Worm (Caenorhabditis elegans) whole organism, late embryonic: Measurements from ENCODE around the gene C14A6.7.
"Not testable (repeated sequence)": the region's sequence is repeated elsewhere in the genome, so short reads cannot be mapped to it uniquely, and the experiment has no call there.

Experiments used
- K02D7.2 ChIP-seq: sonication (generic microtip); optimal IDR thresholded peaks from 2 replicates; lab custom pipeline; 2017; ENCODE audit warnings: mild to moderate bottlenecking, missing genetic modification characterization, missing compliant biosample characterization
- K09A11.1 ChIP-seq: sonication (generic microtip); optimal IDR thresholded peaks from 2 replicates; lab custom pipeline; 2017; ENCODE audit warnings: antibody characterized with exemption, mild to moderate bottlenecking, missing genetic modification characterization, missing compliant biosample characterization; ENCODE audit not compliant: insufficient read depth
- T23F11.4 ChIP-seq: fragments of 200-800 bp; sonication (Bioruptor generic); optimal IDR thresholded peaks from 2 replicates; lab custom pipeline; 2018; ENCODE audit warnings: mild to moderate bottlenecking, missing genetic modification characterization, missing compliant biosample characterization
- ama-1 ChIP-seq: fragments of 150-350 bp; optimal IDR thresholded peaks from 2 replicates; lab custom pipeline; 2014
- ceh-18 ChIP-seq: sonication (generic microtip); optimal IDR thresholded peaks from 2 replicates; lab custom pipeline; 2016; ENCODE audit warnings: missing genetic modification characterization, missing compliant biosample characterization
- ceh-9 ChIP-seq: sonication (generic microtip); optimal IDR thresholded peaks from 2 replicates; lab custom pipeline; 2016; ENCODE audit warnings: mild to moderate bottlenecking, missing genetic modification characterization, inconsistent platforms, missing compliant biosample characterization
- fkh-10 ChIP-seq: fragments of 150-350 bp; optimal IDR thresholded peaks from 2 replicates; lab custom pipeline; 2014; ENCODE audit warnings: missing biosample characterization, missing genetic modification reagents, missing genetic modification characterization
- hlh-15 ChIP-seq: sonication (generic microtip); optimal IDR thresholded peaks from 2 replicates; lab custom pipeline; 2016; ENCODE audit warnings: missing genetic modification characterization, missing compliant biosample characterization
- nhr-11 ChIP-seq: fragments of 150-350 bp; optimal IDR thresholded peaks from 2 replicates; lab custom pipeline; 2014; ENCODE audit warnings: missing biosample characterization, missing genetic modification characterization
- pha-4 ChIP-seq: fragments of 150-350 bp; optimal IDR thresholded peaks from 2 replicates; lab custom pipeline; 2018; ENCODE audit warnings: missing biosample characterization, missing genetic modification reagents, missing genetic modification characterization
- pqm-1 ChIP-seq: sonication (generic microtip); optimal IDR thresholded peaks from 2 replicates; lab custom pipeline; 2016; ENCODE audit warnings: missing genetic modification characterization, missing compliant biosample characterization
- sox-4 ChIP-seq: sonication (generic microtip); optimal IDR thresholded peaks from 2 replicates; lab custom pipeline; 2017; ENCODE audit warnings: mild to moderate bottlenecking, missing genetic modification characterization, inconsistent platforms, missing compliant biosample characterization

- not testable (repeated sequence) for TF ChIP-seq T23F11.4 (GFP tag; lab: Kevin White, UChicago); nhr-11; hlh-15 (tag; lab: Kevin White, UChicago); pha-4 (tag; lab: Kevin White, UChicago); K02D7.2 (tag; lab: Kevin White, UChicago); fkh-10 (GFP tag; lab: Kevin White, UChicago); ceh-9; pqm-1 (tag; lab: Kevin White, UChicago); sox-4 (tag; lab: Kevin White, UChicago); K09A11.1 (tag; lab: Kevin White, UChicago); ceh-18 (tag; lab: Kevin White, UChicago); ama-1
Observed at ce11 chrV:18216175-18216574, 48.0 kb upstream of the C14A6.7 start, which contains the start of gene F16H6.8.
